Fruit fly (Drosophila melanogaster) whole organism, pupa: ENCODE measurements around the gene CG6443.

Experiments used
- CG10348 ChIP-seq: fragments of 200-800 bp; sonication (Bioruptor generic); IDR thresholded peaks from 2 replicates; pipeline ENCODE4 v1.3.6; 2022; ENCODE audit warnings: missing biosample characterization, missing genetic modification characterization
- CG12605 ChIP-seq: fragments of 200-800 bp; sonication (Bioruptor generic); IDR thresholded peaks from 2 replicates; pipeline ENCODE4 v1.3.6; 2022; ENCODE audit warnings: missing biosample characterization, missing genetic modification characterization
- CG13204 ChIP-seq: fragments of 200-800 bp; sonication (Bioruptor generic); optimal IDR thresholded peaks from 2 replicates; lab custom pipeline; 2018; ENCODE audit warnings: missing biosample characterization, mild to moderate bottlenecking, missing genetic modification characterization, moderate library complexity
- CG14655 ChIP-seq: fragments of 200-800 bp; sonication (Bioruptor generic); optimal IDR thresholded peaks from 3 replicates; lab custom pipeline; 2017; ENCODE audit warnings: mild to moderate bottlenecking, missing biosample characterization, missing genetic modification reagents, missing genetic modification characterization
- CG15710 ChIP-seq: fragments of 200-800 bp; sonication (Bioruptor generic); optimal IDR thresholded peaks from 2 replicates; lab custom pipeline; 2018; ENCODE audit warnings: missing biosample characterization, mild to moderate bottlenecking, missing genetic modification characterization, moderate library complexity
- CG17806 ChIP-seq: fragments of 200-800 bp; sonication (Bioruptor generic); optimal IDR thresholded peaks from 2 replicates; lab custom pipeline; 2018; ENCODE audit warnings: missing biosample characterization, mild to moderate bottlenecking, missing genetic modification characterization, moderate library complexity
- CG32121 ChIP-seq: fragments of 200-800 bp; sonication (Bioruptor generic); IDR thresholded peaks from 2 replicates; pipeline ENCODE4 v1.3.6; 2022; ENCODE audit warnings: missing biosample characterization, missing genetic modification characterization
- CG34367 ChIP-seq: fragments of 200-800 bp; sonication (Bioruptor generic); optimal IDR thresholded peaks from 2 replicates; lab custom pipeline; 2018; ENCODE audit warnings: missing biosample characterization, mild to moderate bottlenecking, missing genetic modification characterization
- CG4496 ChIP-seq: fragments of 200-800 bp; sonication (Bioruptor generic); IDR thresholded peaks from 3 replicates; pipeline ENCODE4 v1.3.6; 2022; ENCODE audit warnings: missing biosample characterization, missing genetic modification characterization
- CG8159 ChIP-seq: fragments of 200-800 bp; sonication (Bioruptor generic); optimal IDR thresholded peaks from 3 replicates; lab custom pipeline; 2018; ENCODE audit warnings: missing biosample characterization, mild to moderate bottlenecking, missing genetic modification characterization, moderate library complexity
- CG8301 ChIP-seq: fragments of 200-800 bp; sonication (Bioruptor generic); optimal IDR thresholded peaks from 2 replicates; lab custom pipeline; 2018; ENCODE audit warnings: missing biosample characterization, mild to moderate bottlenecking, missing genetic modification characterization
- CG9948 ChIP-seq: fragments of 200-800 bp; sonication (Bioruptor generic); optimal IDR thresholded peaks from 2 replicates; lab custom pipeline; 2018; ENCODE audit warnings: missing biosample characterization, mild to moderate bottlenecking, missing genetic modification characterization, moderate library complexity
- D1 ChIP-seq: fragments of 200-800 bp; sonication (Bioruptor generic); optimal IDR thresholded peaks from 2 replicates; lab custom pipeline; 2018; ENCODE audit warnings: missing biosample characterization, mild to moderate bottlenecking, missing genetic modification characterization, moderate library complexity
- EcR ChIP-seq: fragments of 200-800 bp; sonication (Bioruptor generic); optimal IDR thresholded peaks from 3 replicates; lab custom pipeline; 2019; ENCODE audit warnings: missing biosample characterization, missing genetic modification characterization, mild to moderate bottlenecking, moderate library complexity, missing genetic modification reagents
- Ets98B ChIP-seq: fragments of 200-800 bp; sonication (Bioruptor generic); IDR thresholded peaks from 2 replicates; pipeline ENCODE4 v1.3.6; 2022; ENCODE audit warnings: missing biosample characterization, missing genetic modification characterization
- Pif1A ChIP-seq: fragments of 200-800 bp; sonication (Bioruptor generic); optimal IDR thresholded peaks from 3 replicates; lab custom pipeline; 2016; ENCODE audit warnings: missing biosample characterization, missing genetic modification characterization
- Pif1B ChIP-seq: fragments of 200-800 bp; sonication (Bioruptor generic); optimal IDR thresholded peaks from 3 replicates; lab custom pipeline; 2016; ENCODE audit warnings: missing biosample characterization, missing genetic modification characterization
- Snoo ChIP-seq: fragments of 200-800 bp; sonication (Bioruptor generic); optimal IDR thresholded peaks from 3 replicates; lab custom pipeline; 2017; ENCODE audit warnings: missing biosample characterization, mild to moderate bottlenecking, missing genetic modification characterization, inconsistent platforms
- fd96Ca ChIP-seq: fragments of 200-800 bp; sonication (Bioruptor generic); IDR thresholded peaks from 3 replicates; pipeline ENCODE4 v1.3.6; 2022; ENCODE audit warnings: missing biosample characterization, missing genetic modification characterization
- gl ChIP-seq: fragments of 200-800 bp; sonication (Bioruptor generic); optimal IDR thresholded peaks from 2 replicates; lab custom pipeline; 2018; ENCODE audit warnings: missing biosample characterization, mild to moderate bottlenecking, missing genetic modification characterization
- rn ChIP-seq: fragments of 200-800 bp; sonication (Bioruptor generic); IDR thresholded peaks from 2 replicates; pipeline ENCODE4 v1.3.6; 2022; ENCODE audit warnings: missing biosample characterization, missing genetic modification characterization

The CG6443 gene

DNA sequence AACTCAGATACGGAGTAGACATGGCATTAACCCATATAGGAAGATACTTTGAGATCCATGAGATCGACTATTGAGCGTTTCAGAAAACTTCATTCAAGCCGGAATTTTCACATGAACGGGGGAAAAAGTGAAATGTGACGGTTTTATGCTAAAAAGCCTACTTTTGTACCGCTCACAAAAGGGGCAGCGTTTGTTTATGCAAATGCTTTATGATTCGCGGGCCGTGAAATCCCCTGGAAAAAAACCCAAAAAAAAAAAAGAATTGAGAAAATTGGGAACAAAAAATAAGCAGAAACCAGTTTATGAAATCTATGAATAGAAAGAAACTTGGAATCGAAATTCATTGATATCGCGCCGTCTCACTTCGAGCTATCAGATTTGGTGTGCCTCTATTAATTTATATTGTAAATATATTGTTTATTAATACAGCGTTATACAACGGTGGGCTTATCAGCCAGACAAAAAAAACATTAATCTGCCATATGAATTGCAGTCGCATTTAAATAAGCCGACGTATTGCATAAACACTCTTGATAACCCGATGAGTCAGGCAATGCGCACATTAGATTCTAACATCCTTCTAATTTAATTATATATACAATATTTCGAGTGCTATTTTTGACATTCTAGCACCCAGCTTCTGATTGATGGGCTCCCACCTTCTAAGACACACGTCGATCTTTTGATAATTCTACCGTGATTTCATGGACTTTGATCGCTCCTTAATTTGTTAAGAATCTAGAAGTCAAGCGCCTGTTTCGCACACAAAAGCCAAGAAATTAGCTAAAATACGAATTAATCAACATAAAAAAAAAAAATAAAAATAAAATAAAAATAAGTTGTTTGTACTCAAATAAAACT, 21.1 kb downstream of the CG6443 start:
- TF ChIP-seq CG10348 (GFP tag; lab: Robert Waterston, UW) = no peak
- TF ChIP-seq, all 21 proteins: peak for 0

DNA sequence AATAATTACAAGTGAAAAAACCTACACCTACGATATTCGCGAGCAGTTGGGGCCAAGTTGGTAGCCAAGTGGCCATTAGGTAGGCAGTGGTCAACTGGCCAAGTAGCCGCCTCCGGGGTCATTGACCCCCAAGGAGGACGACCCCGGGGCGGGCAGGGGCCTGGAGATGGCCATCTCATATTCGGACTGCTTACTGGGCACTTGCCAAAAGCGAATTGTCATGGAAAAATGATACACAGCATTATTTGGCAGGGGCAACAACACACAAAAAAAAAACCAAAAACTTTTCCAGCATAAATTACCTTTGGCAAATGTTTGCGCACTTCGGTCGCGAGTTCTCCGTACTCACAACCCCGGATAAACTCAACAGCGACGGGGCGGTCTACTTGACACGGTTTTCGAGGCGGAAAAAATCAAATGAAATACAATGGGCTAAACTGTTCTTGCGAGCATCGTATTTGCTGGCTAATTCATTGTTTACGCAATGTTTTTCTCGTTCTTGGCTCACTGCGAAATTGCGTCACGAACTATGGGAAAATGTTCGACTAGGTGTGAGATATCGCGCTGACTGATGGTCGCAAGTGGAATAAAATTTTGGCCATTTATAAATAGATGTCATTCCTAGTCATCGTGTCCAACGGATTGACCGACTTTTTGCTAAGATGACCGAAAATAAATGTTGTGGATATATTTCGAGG, 22.3 kb downstream of the CG6443 start:
- peak; percentile 41 for TF ChIP-seq EcR (GFP tag; lab: Kevin White, UChicago)
- no peak for TF ChIP-seq CG13204 (GFP tag; lab: Kevin White, UChicago)

DNA sequence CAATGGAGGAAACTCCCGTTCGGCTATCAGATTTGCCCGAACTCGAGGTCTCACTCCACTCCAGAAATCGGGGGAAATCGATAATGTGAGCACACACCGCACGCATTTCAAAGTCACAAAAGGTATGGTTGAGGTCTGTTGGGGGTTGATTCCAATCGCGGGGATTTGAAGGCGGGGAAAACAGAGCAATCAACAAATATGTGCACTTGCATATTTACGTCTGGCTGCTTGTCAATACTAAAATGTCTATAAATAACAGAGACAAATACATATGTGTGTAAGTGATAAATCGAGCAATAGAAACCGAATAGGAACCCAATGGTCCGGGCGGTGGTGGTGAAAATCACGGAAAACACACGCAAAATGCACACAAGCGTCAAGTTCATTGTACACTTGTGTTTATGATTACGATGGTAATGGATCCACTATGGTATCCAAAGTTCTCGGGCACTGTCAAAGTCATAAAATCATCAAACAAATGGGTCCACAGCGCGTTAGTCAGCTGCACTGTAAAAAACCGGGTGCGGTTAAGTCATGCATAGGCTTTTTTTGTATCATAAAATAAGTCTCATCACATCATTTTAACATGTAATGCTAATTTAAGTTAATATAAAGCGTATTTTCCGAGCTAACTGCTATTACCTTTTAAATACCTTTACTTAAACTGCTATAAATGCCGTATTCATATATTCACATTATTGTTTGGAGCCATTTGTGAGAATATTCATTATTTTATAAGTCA, 23.3 kb downstream of the CG6443 start:
- TF ChIP-seq CG8301 (tag; lab: Kevin White, UChicago) = peak; percentile 69
- TF ChIP-seq CG17806 = peak; percentile 3
- TF ChIP-seq gl (tag; lab: Kevin White, UChicago) = no peak
- TF ChIP-seq EcR (GFP tag; lab: Kevin White, UChicago) = no peak
- peak; percentile 29 for TF ChIP-seq CG9948 (tag; lab: Kevin White, UChicago)
- no peak for TF ChIP-seq fd96Ca
- peak; percentile 81 for TF ChIP-seq CG14655 (GFP tag; lab: Kevin White, UChicago)
- peak; percentile 5 for TF ChIP-seq CG15710 (tag; lab: Kevin White, UChicago)
- TF ChIP-seq Pif1A = peak; percentile 13
- no peak for TF ChIP-seq CG34367 (tag; lab: Kevin White, UChicago)
- TF ChIP-seq rn = no peak
- peak; percentile 56; the same call in 2 of the 3 replicates for TF ChIP-seq CG4496 (GFP tag; lab: Robert Waterston, UW)
- TF ChIP-seq Pif1B (GFP tag; lab: Kevin White, UChicago) = no peak
- no peak for TF ChIP-seq CG12605
- TF ChIP-seq CG32121 (GFP tag; lab: Robert Waterston, UW) = peak; percentile 48; the same call in 1 of the 2 replicates
- peak; percentile 36; the same call in 1 of the 2 replicates for TF ChIP-seq Ets98B (GFP tag; lab: Robert Waterston, UW)
- no peak for TF ChIP-seq D1 (tag; lab: Kevin White, UChicago)

DNA sequence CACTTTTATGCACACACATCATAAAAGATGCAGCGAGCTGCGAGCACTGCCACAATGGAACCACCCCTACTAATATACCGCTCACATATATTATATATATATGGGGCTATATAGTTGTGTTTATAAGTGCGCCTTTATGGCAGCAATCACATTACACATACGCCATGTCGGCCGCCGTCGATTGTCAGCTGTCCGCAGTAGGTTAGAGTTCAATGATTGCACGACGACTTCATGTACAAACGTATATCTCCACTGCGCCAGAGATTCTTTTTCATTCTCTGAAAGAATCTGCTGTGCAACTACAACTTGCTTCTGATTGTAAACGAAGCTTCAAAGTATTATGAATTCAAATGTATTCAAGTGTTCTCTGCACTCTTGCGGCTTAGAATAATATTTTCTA, 23.9 kb downstream of the CG6443 start:
- TF ChIP-seq CG9948 (tag; lab: Kevin White, UChicago) (no peak), EcR (GFP tag; lab: Kevin White, UChicago) (peak; percentile 76), CG17806 (no peak)

DNA sequence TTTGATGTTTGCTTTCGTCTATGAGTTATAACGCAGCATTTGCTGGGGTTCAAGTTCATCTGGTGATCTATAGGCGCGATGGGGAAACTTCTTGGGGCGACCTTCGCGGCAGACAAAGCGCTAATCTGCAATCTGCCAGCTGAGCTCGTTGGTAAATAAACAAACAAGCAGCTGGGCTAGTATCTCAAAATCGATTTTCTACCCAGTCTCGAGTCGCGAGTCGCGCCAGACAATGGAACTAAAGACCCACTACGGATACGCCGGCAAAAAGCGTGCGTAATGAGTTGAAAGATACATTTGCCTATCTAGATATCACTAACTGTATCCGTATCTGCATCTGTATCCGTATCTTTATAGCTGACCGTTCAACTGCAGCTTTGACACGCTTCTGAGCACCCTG, 24.8 kb downstream of the CG6443 start:
- no peak for TF ChIP-seq fd96Ca
- TF ChIP-seq Pif1A = no peak
- TF ChIP-seq CG4496 (GFP tag; lab: Robert Waterston, UW) = no peak
- TF ChIP-seq EcR (GFP tag; lab: Kevin White, UChicago) = no peak
- TF ChIP-seq Pif1B (GFP tag; lab: Kevin White, UChicago) = no peak
- no peak for TF ChIP-seq CG9948 (tag; lab: Kevin White, UChicago)
- no peak for TF ChIP-seq CG8301 (tag; lab: Kevin White, UChicago)
- no peak for TF ChIP-seq CG13204 (GFP tag; lab: Kevin White, UChicago)

DNA sequence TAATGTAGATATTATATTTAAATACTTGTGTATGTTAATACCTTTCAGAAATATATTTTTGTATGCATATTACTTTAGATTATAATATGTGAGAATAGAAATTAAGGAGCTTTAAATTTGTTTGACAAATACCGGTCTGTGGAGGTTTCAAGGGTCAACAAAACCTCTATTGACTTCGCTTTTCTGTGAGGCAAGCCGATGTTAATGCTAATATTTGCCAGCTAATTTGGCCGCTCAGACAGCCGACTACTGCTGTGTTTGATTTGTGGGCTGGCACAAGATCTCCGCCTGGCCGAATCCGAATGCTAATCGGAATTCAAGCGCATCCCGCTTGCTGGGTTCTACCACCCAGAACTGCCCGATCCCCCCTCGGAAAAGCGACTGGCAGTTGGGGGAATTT, 25.8 kb downstream of the CG6443 start:
- TF ChIP-seq CG4496 (GFP tag; lab: Robert Waterston, UW) (no peak), CG8159 (tag; lab: Kevin White, UChicago) (no peak), Pif1B (GFP tag; lab: Kevin White, UChicago) (no peak)

DNA sequence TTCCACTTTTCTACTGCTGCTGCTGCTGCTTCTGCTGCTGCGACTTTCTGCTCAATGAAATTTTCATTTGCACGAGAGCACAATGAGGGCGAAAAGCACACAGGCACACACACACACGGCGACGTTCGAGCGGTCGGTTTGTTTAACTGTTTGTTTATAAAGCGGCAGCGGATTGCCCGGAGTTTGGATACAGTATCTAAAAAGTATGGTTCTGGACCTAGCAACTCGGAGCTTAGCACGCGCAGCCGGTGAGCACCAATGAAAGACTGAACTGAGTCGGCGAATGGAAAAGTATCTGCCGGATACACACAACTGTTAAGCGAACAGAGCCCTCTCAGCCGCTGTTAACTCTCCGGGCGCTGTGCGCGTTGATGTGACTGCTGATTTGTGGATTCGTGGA, 27.3 kb downstream of the CG6443 start, which contains the start of gene CG17124:
CG17124 (minus strand) TSS at position 277 of the 400 bp plus-strand sequence.
- TF ChIP-seq Snoo (peak; percentile 33), CG9948 (tag; lab: Kevin White, UChicago) (peak; percentile 2), Ets98B (GFP tag; lab: Robert Waterston, UW) (peak; percentile 64), CG32121 (GFP tag; lab: Robert Waterston, UW) (peak; percentile 38; the same call in 1 of the 2 replicates), CG4496 (GFP tag; lab: Robert Waterston, UW) (peak; percentile 83), CG8159 (tag; lab: Kevin White, UChicago) (peak; percentile 22), CG8301 (tag; lab: Kevin White, UChicago) (no peak), Pif1B (GFP tag; lab: Kevin White, UChicago) (peak; percentile 51), CG17806 (no peak), CG13204 (GFP tag; lab: Kevin White, UChicago) (peak; percentile 76), D1 (tag; lab: Kevin White, UChicago) (no peak), Pif1A (no peak), gl (tag; lab: Kevin White, UChicago) (peak; percentile 51), CG34367 (tag; lab: Kevin White, UChicago) (no peak), CG15710 (tag; lab: Kevin White, UChicago) (peak; percentile 20), EcR (GFP tag; lab: Kevin White, UChicago) (peak; percentile 30), fd96Ca (no peak), rn (no peak), CG12605 (peak; percentile 50)
